Fruit fly (Drosophila melanogaster) S2 (cell line): ENCODE measurements around the gene U4-U6-60K.

Experiments used
- CG8478 ChIP-seq: fragments of >200 bp; optimal IDR thresholded peaks from 2 replicates; lab custom pipeline; 2018
- CTCF ChIP-seq, 2 experiments: fragments of >200 bp; optimal IDR thresholded peaks; 2 replicates each; lab custom pipeline; 2018

dm6 chr3L:17506005-17506760, 7.5 kb downstream of the U4-U6-60K start:
- TF ChIP-seq CTCF (optimal IDR thresholded peaks at IDR 0.05; lab: Kevin White, UChicago) = no peak
- TF ChIP-seq CG8478 (lab: Kevin White, UChicago) = no peak
